Fruit fly (Drosophila melanogaster) whole organism, wandering third instar larva: ENCODE results near the gene CG15546.

ENCODE experiments used
- CrebA ChIP-seq: fragments of 200-800 bp; sonication (Bioruptor generic); optimal IDR thresholded peaks from 2 replicates; lab custom pipeline; 2016; ENCODE audit warnings: missing biosample characterization, mild to moderate bottlenecking, missing genetic modification characterization, borderline replicate concordance
- Dif ChIP-seq: fragments of 200-275, 200-300 bp; sonication (Bioruptor generic); optimal IDR thresholded peaks from 2 replicates; lab custom pipeline; 2018; ENCODE audit warnings: missing biosample characterization, missing genetic modification characterization; ENCODE audit not compliant: partially characterized antibody
- HLH106 ChIP-seq: fragments of 200-800 bp; optimal IDR thresholded peaks from 3 replicates; lab custom pipeline; 2019; ENCODE audit warnings: missing biosample characterization, mild to moderate bottlenecking, missing genetic modification characterization, moderate library complexity
- N ChIP-seq: fragments of >200 bp; optimal IDR thresholded peaks from 2 replicates; lab custom pipeline; 2018; ENCODE audit warnings: missing biosample characterization, missing external identifiers, missing genetic modification characterization
- OdsH ChIP-seq: fragments of 200-800 bp; sonication (Bioruptor generic); optimal IDR thresholded peaks from 2 replicates; lab custom pipeline; 2016; ENCODE audit warnings: missing biosample characterization, mild to moderate bottlenecking, missing genetic modification characterization
- Sp1 ChIP-seq: fragments of 200-800 bp; sonication (Bioruptor generic); optimal IDR thresholded peaks from 3 replicates; lab custom pipeline; 2019; ENCODE audit warnings: missing biosample characterization, mild to moderate bottlenecking, missing genetic modification characterization, moderate library complexity
- jim ChIP-seq: fragments of 175-275, 200-325 bp; sonication (Bioruptor generic); optimal IDR thresholded peaks from 2 replicates; lab custom pipeline; 2016; ENCODE audit warnings: missing biosample characterization, mild to moderate bottlenecking, missing genetic modification characterization
- lola ChIP-seq: fragments of >200 bp; optimal IDR thresholded peaks from 2 replicates; lab custom pipeline; 2017; ENCODE audit warnings: missing biosample characterization, missing genetic modification characterization
- psq ChIP-seq: fragments of 200-800 bp; sonication (Bioruptor generic); optimal IDR thresholded peaks from 3 replicates; lab custom pipeline; 2017; ENCODE audit warnings: missing biosample characterization, mild to moderate bottlenecking, missing genetic modification characterization, moderate library complexity
- sage ChIP-seq: fragments of 200-800 bp; sonication (Bioruptor generic); optimal IDR thresholded peaks from 2 replicates; lab custom pipeline; 2016; ENCODE audit warnings: missing biosample characterization, mild to moderate bottlenecking, missing genetic modification characterization
- usp ChIP-seq: fragments of >200 bp; optimal IDR thresholded peaks from 2 replicates; lab custom pipeline; 2017; ENCODE audit warnings: missing biosample characterization, missing genetic modification characterization

DNA sequence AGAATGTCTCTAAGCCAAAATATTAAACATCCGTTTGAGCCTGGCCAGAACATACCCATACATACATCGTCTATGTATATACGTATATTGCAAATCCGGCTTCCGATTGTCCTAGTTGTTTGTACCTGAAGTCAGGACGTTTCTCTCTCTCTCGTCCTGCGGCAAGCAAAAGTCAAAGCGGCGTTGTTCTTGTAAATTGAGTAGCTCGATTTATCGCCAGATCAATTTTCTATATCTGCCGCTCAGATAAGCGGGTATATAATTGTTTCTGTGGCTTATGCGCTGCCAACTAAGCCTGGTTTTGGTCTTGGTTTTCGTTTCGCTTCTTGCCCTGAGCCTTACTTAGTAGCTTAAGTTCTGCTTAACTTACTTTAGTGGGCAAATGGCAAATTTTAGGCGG is 19.4 kb downstream of the CG15546 start:
- TF ChIP-seq sage (GFP tag; lab: Kevin White, UChicago), result no peak
- TF ChIP-seq N, result no peak
- TF ChIP-seq jim, result no peak
- no peak for TF ChIP-seq Dif
- TF ChIP-seq OdsH (GFP tag; lab: Kevin White, UChicago), result no peak
- no peak for TF ChIP-seq CrebA (GFP tag; lab: Kevin White, UChicago)
- TF ChIP-seq psq (GFP tag; lab: Kevin White, UChicago), result no peak
- no peak for TF ChIP-seq usp (GFP tag; lab: Kevin White, UChicago)
- TF ChIP-seq lola (GFP tag; lab: Kevin White, UChicago), result no peak
- no peak for TF ChIP-seq HLH106
- TF ChIP-seq Sp1 (GFP tag; lab: Kevin White, UChicago), result no peak
